Fruit fly (Drosophila melanogaster): ENCODE results near the gene Wdr81.

The Wdr81 gene

dm6 chr2L:12002922-12003791 lies 17.6 kb downstream of the Wdr81 start (continued):
- TF ChIP-seq Max (GFP tag; optimal IDR thresholded peaks at IDR 0.05), result no peak
- TF ChIP-seq btn (GFP tag; optimal IDR thresholded peaks at IDR 0.05), result no peak
- TF ChIP-seq gro (GFP tag; optimal IDR thresholded peaks at IDR 0.05), result peak; percentile 72
- TF ChIP-seq CG12769 (tag; optimal IDR thresholded peaks at IDR 0.05), result peak; percentile 98
- TF ChIP-seq CG6813 (GFP tag; optimal IDR thresholded peaks at IDR 0.05), result no peak
- peak; percentile 10 for TF ChIP-seq D19B (GFP tag; optimal IDR thresholded peaks at IDR 0.05)
- peak; percentile 68 for TF ChIP-seq p53 (GFP tag; optimal IDR thresholded peaks at IDR 0.05)
- peak in 1 of 2 experiments; percentile 51 for TF ChIP-seq Hr51 (GFP tag; optimal IDR thresholded peaks at IDR 0.05)
- TF ChIP-seq CG12219 (GFP tag; optimal IDR thresholded peaks at IDR 0.05), result peak; percentile 31
- peak in 1 of 2 experiments; percentile 58 for TF ChIP-seq crp (GFP tag; optimal IDR thresholded peaks at IDR 0.05)
- peak; percentile 48 for TF ChIP-seq CG2120 (GFP tag; optimal IDR thresholded peaks at IDR 0.05)
- TF ChIP-seq CG10209 (GFP tag; optimal IDR thresholded peaks at IDR 0.05), result peak; percentile 39
- no peak for TF ChIP-seq pnt (GFP tag; optimal IDR thresholded peaks at IDR 0.05)
- TF ChIP-seq CG8089 (GFP tag; optimal IDR thresholded peaks at IDR 0.05), result peak; percentile 8
- no peak for TF ChIP-seq sr (GFP tag; IDR thresholded peaks at IDR 0.05)
- TF ChIP-seq Dref (GFP tag; IDR thresholded peaks at IDR 0.05), result no peak
- peak; percentile 18 for TF ChIP-seq CG12155 (GFP tag; optimal IDR thresholded peaks at IDR 0.05)
- TF ChIP-seq HLH54F (GFP tag; optimal IDR thresholded peaks at IDR 0.05), result peak; percentile 29
- TF ChIP-seq CG7271 (tag; optimal IDR thresholded peaks at IDR 0.05), result no peak
- TF ChIP-seq Nf-YC (tag; optimal IDR thresholded peaks at IDR 0.05), result no peak
- no peak for TF ChIP-seq corto (GFP tag; optimal IDR thresholded peaks at IDR 0.05)
- no peak for TF ChIP-seq Vsx1 (GFP tag; optimal IDR thresholded peaks at IDR 0.05)
- peak; percentile 99 for TF ChIP-seq CG10543 (GFP tag; optimal IDR thresholded peaks at IDR 0.05)
- peak; percentile 35 for TF ChIP-seq CG8359 (GFP tag; optimal IDR thresholded peaks at IDR 0.05; ENCODE audit: borderline replicate concordance)
- no peak for TF ChIP-seq CG7928 (GFP tag; optimal IDR thresholded peaks at IDR 0.05)
- peak; percentile 74 for TF ChIP-seq chn (GFP tag; optimal IDR thresholded peaks at IDR 0.05)
- TF ChIP-seq CG4707 (GFP tag; optimal IDR thresholded peaks at IDR 0.05), result peak; percentile 100
- no peak for TF ChIP-seq ato (GFP tag; IDR thresholded peaks at IDR 0.05; ENCODE audit: partially characterized antibody)
- TF ChIP-seq NfI (GFP tag; optimal IDR thresholded peaks at IDR 0.05), result peak; percentile 59
- TF ChIP-seq CG4617 (GFP tag; optimal IDR thresholded peaks at IDR 0.05; ENCODE audit: borderline replicate concordance), result no peak
- TF ChIP-seq kni (GFP tag; optimal IDR thresholded peaks at IDR 0.05), result peak; percentile 99
- no peak for TF ChIP-seq trem (tag; optimal IDR thresholded peaks at IDR 0.05)
- TF ChIP-seq bab2 (GFP tag; optimal IDR thresholded peaks at IDR 0.05), result peak; percentile 25
- peak; percentile 44 for TF ChIP-seq dmrt99B (tag; optimal IDR thresholded peaks at IDR 0.05)
- peak; percentile 33 for TF ChIP-seq CG11504 (tag; optimal IDR thresholded peaks at IDR 0.05)
- no peak for TF ChIP-seq Oaz (GFP tag; IDR thresholded peaks at IDR 0.05)
- no peak for TF ChIP-seq croc (GFP tag; conservative IDR thresholded peaks at IDR 0.05)
- TF ChIP-seq CG4820 (GFP tag; optimal IDR thresholded peaks at IDR 0.05), result peak; percentile 13
- no peak; the same call in 1 of the 2 replicates for TF ChIP-seq CG6272 (GFP tag; IDR thresholded peaks at IDR 0.05)
- no peak for TF ChIP-seq lmd (GFP tag; IDR thresholded peaks at IDR 0.05)
- peak; percentile 27 for TF ChIP-seq CG1233 (GFP tag; optimal IDR thresholded peaks at IDR 0.05)
- TF ChIP-seq CG13775 (GFP tag; optimal IDR thresholded peaks at IDR 0.05), result peak; percentile 21
- TF ChIP-seq Chrac-16 (GFP tag; optimal IDR thresholded peaks at IDR 0.05), result peak; percentile 16
- no peak for TF ChIP-seq zen2 (GFP tag; IDR thresholded peaks at IDR 0.05; ENCODE audit: partially characterized antibody)
- TF ChIP-seq jigr1 (GFP tag; IDR thresholded peaks at IDR 0.05), result no peak
- no peak for TF ChIP-seq CG30431 (GFP tag; optimal IDR thresholded peaks at IDR 0.05)
- TF ChIP-seq CG1024 (GFP tag; IDR thresholded peaks at IDR 0.05), result no peak
- no peak for TF ChIP-seq Doc2 (GFP tag; IDR thresholded peaks at IDR 0.05)
